Worm (Caenorhabditis elegans) whole organism, early embryonic: Measurements from ENCODE around the gene T26A5.6.

Experiments used
- aly-1 ChIP-seq: sonication (generic microtip); optimal IDR thresholded peaks from 2 replicates; lab custom pipeline; 2016; ENCODE audit warnings: missing genetic modification characterization, missing compliant biosample characterization
- ama-1 ChIP-seq: fragments of 150-350 bp; optimal IDR thresholded peaks from 2 replicates; lab custom pipeline; 2014
- flt-1 ChIP-seq: fragments of 200-800 bp; sonication (Bioruptor generic); IDR thresholded peaks from 2 replicates; pipeline ENCODE4 v1.3.6; 2022; ENCODE audit warnings: missing genetic modification characterization, missing compliant biosample characterization
- hmbx-1 ChIP-seq: sonication (generic microtip); optimal IDR thresholded peaks from 2 replicates; lab custom pipeline; 2016; ENCODE audit warnings: mild to moderate bottlenecking, missing genetic modification characterization, missing compliant biosample characterization
- hnd-1 ChIP-seq: sonication (generic microtip); optimal IDR thresholded peaks from 2 replicates; lab custom pipeline; 2016; ENCODE audit warnings: missing genetic modification characterization, missing compliant biosample characterization
- pes-1 ChIP-seq: fragments of 200-800 bp; sonication (Bioruptor generic); IDR thresholded peaks from 2 replicates; pipeline ENCODE4 v1.3.6; 2022; ENCODE audit warnings: missing genetic modification reagents, missing genetic modification characterization, missing compliant biosample characterization
- sea-1 ChIP-seq: fragments of 200-800 bp; sonication (Bioruptor generic); conservative IDR thresholded peaks from 2 replicates; pipeline ENCODE4 v1.3.6; 2022; ENCODE audit warnings: missing genetic modification characterization, missing compliant biosample characterization
- tbx-37 ChIP-seq: fragments of 200-800 bp; sonication (Bioruptor generic); conservative IDR thresholded peaks from 2 replicates; pipeline ENCODE4 v1.3.6; 2022; ENCODE audit warnings: missing genetic modification reagents, missing genetic modification characterization, missing compliant biosample characterization

DNA sequence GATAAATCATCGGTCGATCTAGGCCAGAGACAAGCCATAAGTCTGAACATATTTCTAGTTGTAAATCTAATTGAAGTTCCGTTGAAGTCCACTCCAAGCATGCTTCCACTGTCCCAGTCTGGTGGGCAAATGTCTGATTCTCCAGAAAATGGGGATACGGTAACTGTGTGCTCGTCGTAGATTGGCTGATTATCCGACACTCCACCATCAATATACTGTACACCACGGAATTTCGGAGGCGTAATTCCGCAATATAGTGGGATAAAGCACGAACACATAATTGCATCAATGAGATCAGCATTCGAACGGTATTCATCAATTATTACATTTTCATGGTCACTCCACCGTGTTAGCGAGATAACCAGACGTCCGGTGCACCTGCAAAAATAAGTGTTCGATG, 32.2 kb downstream of the T26A5.6 start:
- TF ChIP-seq ama-1 (lab: Kevin White, UChicago), result no peak
- no peak for TF ChIP-seq aly-1 (tag; lab: Kevin White, UChicago)
- no peak for TF ChIP-seq tbx-37 (GFP tag; lab: Robert Waterston, UW)
- no peak for TF ChIP-seq flt-1 (GFP tag; lab: Robert Waterston, UW)
- TF ChIP-seq pes-1 (GFP tag; lab: Robert Waterston, UW), result no peak
- no peak for TF ChIP-seq sea-1
- TF ChIP-seq hmbx-1 (tag; lab: Kevin White, UChicago), result no peak
- TF ChIP-seq hnd-1 (tag; lab: Kevin White, UChicago), result no peak
